Worm (Caenorhabditis elegans): ENCODE data around the gene srh-56.

Gene srh-56

DNA sequence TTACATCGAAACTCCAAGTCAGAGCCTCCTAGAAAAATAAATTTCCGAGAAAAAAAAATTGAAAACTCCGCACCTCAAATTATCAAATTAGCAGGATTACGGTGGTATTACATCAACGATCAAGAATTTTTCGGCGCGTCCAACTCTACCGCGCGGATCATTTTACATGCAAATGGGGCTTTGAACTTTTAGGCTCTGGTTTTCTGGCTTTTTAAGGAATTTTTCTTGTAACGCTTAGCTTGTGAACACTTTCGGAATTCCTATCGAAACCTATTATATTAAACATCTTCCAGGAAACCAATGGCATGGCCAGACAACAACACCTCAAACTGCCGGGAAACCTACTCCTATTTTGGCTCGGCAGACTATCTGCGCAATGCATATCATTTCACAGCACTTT lies at the start of gene srh-56:
TSS of gene srh-56 (plus strand) at position 301 of the 400 bp plus-strand sequence.
- TF ChIP-seq jun-1 (tag; optimal IDR thresholded peaks at IDR 0.05) (no peak), mdl-1 (tag; optimal IDR thresholded peaks at IDR 0.05) (no peak), attf-4 (tag; optimal IDR thresholded peaks at IDR 0.05) (no peak), nhr-10 (tag; optimal IDR thresholded peaks at IDR 0.05) (no peak), madf-5 (GFP tag; IDR thresholded peaks at IDR 0.05) (no peak), mes-2 (tag; optimal IDR thresholded peaks at IDR 0.05; ENCODE audit: poor library complexity, severe bottlenecking) (no peak), madf-9 (GFP tag; conservative IDR thresholded peaks at IDR 0.05) (no peak), daf-8 (GFP tag; IDR thresholded peaks at IDR 0.05) (no peak), mxl-2 (GFP tag; conservative IDR thresholded peaks at IDR 0.05) (no peak), nhr-25 (tag; optimal IDR thresholded peaks at IDR 0.05; ENCODE audit: borderline replicate concordance, insufficient read depth) (no peak), pqm-1 (tag; optimal IDR thresholded peaks at IDR 0.05) (no peak), F37D6.2 (tag; optimal IDR thresholded peaks at IDR 0.05) (no peak), egl-27 (tag; optimal IDR thresholded peaks at IDR 0.05) (no peak), zip-2 (tag; optimal IDR thresholded peaks at IDR 0.05) (no peak), hmg-1.1 (GFP tag; IDR thresholded peaks at IDR 0.05) (no peak), nhr-48 (tag; optimal IDR thresholded peaks at IDR 0.05) (no peak), daf-16 (GFP tag; optimal IDR thresholded peaks at IDR 0.05) (no peak), daf-16 (tag; optimal IDR thresholded peaks at IDR 0.05) (no peak), Y75B8A.6 (GFP tag; IDR thresholded peaks at IDR 0.05) (no peak), saeg-2 (GFP tag; IDR thresholded peaks at IDR 0.05) (no peak), mdt-29 (GFP tag; IDR thresholded peaks at IDR 0.05) (no peak)

DNA sequence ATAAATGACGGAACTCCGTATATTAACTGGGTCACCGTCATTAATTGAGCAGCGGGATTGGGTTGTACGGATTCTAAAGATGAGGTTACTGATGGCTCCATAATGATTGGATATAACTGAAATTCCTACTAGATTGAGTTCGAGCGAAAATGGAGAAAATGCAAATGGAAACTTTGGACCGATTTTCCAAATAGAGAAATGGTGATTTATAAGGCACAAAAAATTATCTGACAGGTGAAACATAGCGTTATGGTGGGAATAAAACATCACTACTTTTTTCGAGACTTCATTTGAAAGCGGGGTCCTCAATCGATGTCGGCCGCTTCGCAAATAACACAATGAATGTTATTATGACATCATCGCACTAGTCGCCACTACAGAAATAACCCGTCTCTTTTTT lies 49.1 kb upstream of the srh-56 start, which contains the start of gene srg-60:
TSS of gene srg-60 (minus strand) at position 101 of the 400 bp plus-strand sequence.
- TF ChIP-seq hmg-1.1 (GFP tag; IDR thresholded peaks at IDR 0.05) = no peak
- peak; percentile 42 for TF ChIP-seq aha-1 (tag)

DNA sequence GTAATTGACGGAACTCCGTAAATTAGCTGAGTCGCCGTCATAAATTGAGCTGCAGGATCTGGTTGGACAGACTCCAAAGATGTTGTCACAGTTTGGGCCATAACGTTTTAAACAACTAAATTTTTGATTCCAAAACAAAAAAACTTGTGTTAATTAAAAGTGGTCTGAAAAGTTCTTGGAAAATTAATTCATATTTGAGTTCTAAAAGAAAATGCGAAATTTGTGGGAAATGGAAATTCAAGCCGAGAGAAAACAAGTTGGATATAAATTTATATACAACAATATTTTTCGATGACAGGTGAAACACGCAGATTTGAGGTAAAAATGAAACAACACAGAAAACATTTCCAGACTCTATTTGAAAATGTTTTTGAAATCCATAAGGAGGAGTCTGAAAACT lies 46.4 kb upstream of the srh-56 start, which contains the start of gene srg-59:
TSS of gene srg-59 (minus strand) at position 101 of the 400 bp plus-strand sequence.
- TF ChIP-seq daf-8 (GFP tag; IDR thresholded peaks at IDR 0.05) = no peak
- TF ChIP-seq madf-5 (GFP tag; IDR thresholded peaks at IDR 0.05) = no peak
- TF ChIP-seq aha-1 (tag) = peak; percentile 81

DNA sequence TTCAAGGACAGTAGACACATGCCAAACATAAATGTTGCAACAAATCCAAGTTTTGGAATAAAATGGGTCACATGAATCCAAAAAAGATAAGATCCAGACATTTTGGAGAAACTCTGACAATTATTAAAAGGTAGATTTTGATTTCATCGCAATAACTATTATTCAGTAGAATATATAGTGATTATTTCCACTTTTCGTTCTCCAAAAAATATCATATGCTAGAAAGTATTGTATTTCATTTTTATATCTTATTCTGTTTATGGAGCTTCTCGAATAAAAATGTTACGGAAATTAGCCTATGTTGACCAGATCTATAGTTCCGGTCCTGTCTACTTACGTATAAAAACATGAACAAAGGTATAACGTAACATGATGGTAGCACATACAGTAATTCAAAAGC lies 44.6 kb upstream of the srh-56 start, which contains the start of gene str-13:
TSS of gene str-13 (minus strand) at position 101 of the 400 bp plus-strand sequence.
- TF ChIP-seq Y5F2A.4 (GFP tag; optimal IDR thresholded peaks at IDR 0.05) = no peak
- TF ChIP-seq ceh-20 (GFP tag; IDR thresholded peaks at IDR 0.05) = no peak
- TF ChIP-seq nhr-25 (tag; optimal IDR thresholded peaks at IDR 0.05; ENCODE audit: borderline replicate concordance, insufficient read depth) = no peak
- TF ChIP-seq mdt-29 (GFP tag; IDR thresholded peaks at IDR 0.05) = no peak
- no peak for TF ChIP-seq fkh-10 (GFP tag; optimal IDR thresholded peaks at IDR 0.05)
- TF ChIP-seq madf-5 (GFP tag; IDR thresholded peaks at IDR 0.05) = no peak
- TF ChIP-seq ztf-7 (tag; optimal IDR thresholded peaks at IDR 0.05) = no peak

DNA sequence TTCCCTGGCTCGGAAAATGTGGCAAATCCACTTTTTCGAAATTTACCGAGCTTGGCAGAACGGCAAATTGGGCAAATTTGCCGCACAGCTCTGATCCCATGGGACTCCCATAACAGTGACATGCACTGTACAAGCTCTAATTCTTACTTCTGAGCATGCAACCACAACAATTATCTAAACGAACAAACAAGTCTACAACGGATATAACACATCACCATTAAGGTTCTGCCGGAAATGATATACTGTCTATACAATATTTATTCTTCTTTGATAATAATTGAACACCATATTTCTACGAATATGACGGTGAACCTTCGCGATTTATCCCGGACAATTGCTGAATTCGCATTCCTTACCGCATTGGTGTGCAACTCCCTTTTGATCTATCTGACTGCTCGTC lies 43.4 kb upstream of the srh-56 start, which contains the start of gene str-33:
TSS of gene str-33 (plus strand) at position 301 of the 400 bp plus-strand sequence.
- TF ChIP-seq ceh-20 (GFP tag; IDR thresholded peaks at IDR 0.05) (no peak), rbr-2 (tag; optimal IDR thresholded peaks at IDR 0.05) (no peak), lin-13 (GFP tag; optimal IDR thresholded peaks at IDR 0.05) (no peak), ceh-44 (GFP tag; IDR thresholded peaks at IDR 0.05) (no peak), mxl-3 (GFP tag; optimal IDR thresholded peaks at IDR 0.05) (no peak)

DNA sequence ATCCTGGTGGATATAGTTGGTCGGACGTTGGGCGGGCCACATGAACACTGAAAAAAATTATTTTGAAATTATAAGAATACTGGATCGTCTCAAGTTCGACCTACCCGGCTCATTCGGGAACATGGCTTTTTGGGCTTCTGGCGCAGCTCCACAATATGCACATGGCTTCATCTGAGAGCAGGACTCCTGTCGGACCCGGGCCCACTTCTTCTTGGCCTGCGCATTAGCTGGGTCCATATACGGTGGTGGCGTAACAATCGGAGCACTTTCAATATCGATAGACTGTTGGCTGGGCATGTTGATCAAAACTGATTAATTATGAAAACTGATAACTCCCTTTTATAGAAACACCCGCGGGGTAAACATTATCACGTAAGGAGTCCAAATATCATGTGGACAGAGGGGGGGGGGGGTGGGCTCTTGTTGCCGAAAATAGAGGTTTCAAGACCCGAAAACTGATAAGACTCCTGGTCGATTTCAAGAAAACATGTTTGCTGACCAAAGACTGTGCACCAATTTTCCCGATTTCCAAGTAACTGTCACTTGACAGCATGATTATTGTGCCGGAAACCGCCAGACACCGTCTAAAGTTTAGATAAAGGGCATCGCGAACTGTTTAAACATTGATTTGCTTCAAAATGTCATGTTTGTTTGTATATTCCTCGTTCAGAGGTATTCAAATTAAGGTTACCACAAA lies 40.7 kb upstream of the srh-56 start, which contains the start of gene dod-3:
TSS of gene dod-3 (minus strand) at position 315 of the 697 bp plus-strand sequence.
- TF ChIP-seq skn-1 (tag; optimal IDR thresholded peaks at IDR 0.05) (no peak), T20F7.1 (GFP tag; optimal IDR thresholded peaks at IDR 0.05) (no peak), ces-1 (GFP tag; optimal IDR thresholded peaks at IDR 0.05) (no peak), php-3 (GFP tag; IDR thresholded peaks at IDR 0.05) (peak; percentile 21; the same call in 1 of the 2 replicates), nhr-48 (tag; optimal IDR thresholded peaks at IDR 0.05) (peak; percentile 46), nhr-10 (tag; optimal IDR thresholded peaks at IDR 0.05) (peak; percentile 2), ama-1 (optimal IDR thresholded peaks at IDR 0.05) (peak; percentile 74), nhr-77 (tag; optimal IDR thresholded peaks at IDR 0.05) (peak; percentile 32), dve-1 (tag; optimal IDR thresholded peaks at IDR 0.05; ENCODE audit: insufficient read depth) (peak; percentile 59), lin-1 (GFP tag; IDR thresholded peaks at IDR 0.05) (peak; percentile 78), hlh-11 (tag; optimal IDR thresholded peaks at IDR 0.05) (peak; percentile 92), dmd-6 (GFP tag; IDR thresholded peaks at IDR 0.05) (peak; percentile 89), mep-1 (tag; optimal IDR thresholded peaks at IDR 0.05) (no peak)

Data from whole organism, L4 larva.